Worm (Caenorhabditis elegans): ENCODE results near the gene F47B8.18.

The F47B8.18 gene

ce11 chrV:14331477-14331876 lies 6.2 kb upstream of the F47B8.18 start, which contains the start of gene F47B8.8 (continued):
- TF ChIP-seq ama-1 (optimal IDR thresholded peaks at IDR 0.05): no peak
- TF ChIP-seq aha-1 (tag; optimal IDR thresholded peaks at IDR 0.05): no peak
- no peak for TF ChIP-seq ceh-8 (GFP tag; optimal IDR thresholded peaks at IDR 0.05)
- no peak for TF ChIP-seq nhr-19 (GFP tag; conservative IDR thresholded peaks at IDR 0.05)
- peak; percentile 5 for TF ChIP-seq nhr-71 (tag; optimal IDR thresholded peaks at IDR 0.05)
- no peak for TF ChIP-seq jun-1 (tag; optimal IDR thresholded peaks at IDR 0.05)
- TF ChIP-seq ceh-63 (GFP tag; optimal IDR thresholded peaks at IDR 0.05): no peak
- no peak for TF ChIP-seq vab-15 (tag; optimal IDR thresholded peaks at IDR 0.05)
- TF ChIP-seq efl-3 (GFP tag; optimal IDR thresholded peaks at IDR 0.05): no peak
- no peak for TF ChIP-seq egl-13 (tag; optimal IDR thresholded peaks at IDR 0.05)
- TF ChIP-seq grh-1 (GFP tag; IDR thresholded peaks at IDR 0.05): peak; percentile 65
- peak in 1 of 6 experiments; percentile 58 for TF ChIP-seq elt-3 (tag; optimal IDR thresholded peaks at IDR 0.05)
- no peak for TF ChIP-seq zip-4 (GFP tag; optimal IDR thresholded peaks at IDR 0.05)
- peak in 1 of 2 experiments; percentile 20 for TF ChIP-seq mdl-1 (tag; optimal IDR thresholded peaks at IDR 0.05)
- no peak for TF ChIP-seq unc-98 (GFP tag; IDR thresholded peaks at IDR 0.05)
- TF ChIP-seq C34B4.2 (tag; optimal IDR thresholded peaks at IDR 0.05): no peak
- TF ChIP-seq lin-14 (GFP tag; optimal IDR thresholded peaks at IDR 0.05): peak; percentile 55
- TF ChIP-seq snu-23 (GFP tag; optimal IDR thresholded peaks at IDR 0.05): peak; percentile 36
- TF ChIP-seq ets-5 (GFP tag; IDR thresholded peaks at IDR 0.05): no peak
- no peak for TF ChIP-seq swsn-7 (tag; optimal IDR thresholded peaks at IDR 0.05)

ce11 chrV:14328806-14329205 lies 3.5 kb upstream of the F47B8.18 start, which contains the start of gene pepm-1:
Gene pepm-1, plus strand, starts transcription at chrV:14329106.
- peak; percentile 13 for TF ChIP-seq blmp-1 (tag; optimal IDR thresholded peaks at IDR 0.05)
- no peak for TF ChIP-seq fkh-10 (GFP tag; optimal IDR thresholded peaks at IDR 0.05)

- no peak for TF ChIP-seq blmp-1 (tag; optimal IDR thresholded peaks at IDR 0.05)
- TF ChIP-seq fos-1 (tag; optimal IDR thresholded peaks at IDR 0.05): no peak
- TF ChIP-seq ceh-63 (GFP tag; optimal IDR thresholded peaks at IDR 0.05): no peak
- TF ChIP-seq mab-9 (GFP tag; IDR thresholded peaks at IDR 0.05): no peak
- no peak for TF ChIP-seq pax-3 (tag; optimal IDR thresholded peaks at IDR 0.05)
- TF ChIP-seq fkh-8 (tag; optimal IDR thresholded peaks at IDR 0.05): no peak
- no peak for TF ChIP-seq nhr-76 (tag; optimal IDR thresholded peaks at IDR 0.05)
- no peak for TF ChIP-seq elt-3 (tag; optimal IDR thresholded peaks at IDR 0.05)
- no peak for TF ChIP-seq grh-1 (GFP tag; IDR thresholded peaks at IDR 0.05)
- TF ChIP-seq dpl-1 (GFP tag; optimal IDR thresholded peaks at IDR 0.05): no peak
- no peak for TF ChIP-seq irx-1 (tag; optimal IDR thresholded peaks at IDR 0.05)
- no peak for TF ChIP-seq nhr-85 (tag)
- no peak for TF ChIP-seq ama-1 (optimal IDR thresholded peaks at IDR 0.05)
- no peak for TF ChIP-seq ceh-82 (tag; optimal IDR thresholded peaks at IDR 0.05)
- no peak for TF ChIP-seq mep-1 (tag; optimal IDR thresholded peaks at IDR 0.05)
Measured at ce11 chrV:14327776-14328175, 2.5 kb upstream of the F47B8.18 start, which contains the start of gene F47B8.5. Gene F47B8.5, minus strand, starts transcription at chrV:14327876.

DNA sequence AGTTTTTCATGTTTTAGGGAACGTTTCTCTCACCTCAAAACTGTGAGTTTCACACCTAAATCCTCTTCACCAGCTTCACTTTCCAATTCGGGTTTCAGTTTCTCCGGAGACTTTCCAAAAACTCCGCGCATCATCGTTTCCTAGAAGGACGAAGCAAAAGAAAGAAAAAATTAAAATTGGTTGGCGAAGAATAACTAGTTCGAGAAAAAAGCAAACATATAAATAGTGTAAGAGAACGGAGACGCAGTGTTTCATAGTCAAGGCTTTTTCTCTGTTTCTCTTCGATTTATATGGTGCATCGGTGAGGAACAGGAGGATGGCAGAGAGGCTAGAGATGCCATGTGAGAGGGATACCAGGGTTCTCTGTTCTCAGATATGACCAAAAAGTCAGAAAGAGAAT lies 2.5 kb downstream of the F47B8.18 start, which contains the start of gene F47B8.3:
Gene F47B8.3, minus strand, starts transcription at position 261 of the 400 bp plus-strand sequence.
- TF ChIP-seq hlh-4 (tag; optimal IDR thresholded peaks at IDR 0.05): no peak
- no peak for TF ChIP-seq isw-1 (GFP tag; IDR thresholded peaks at IDR 0.05)
- no peak for TF ChIP-seq egl-13 (tag; optimal IDR thresholded peaks at IDR 0.05)
- no peak for TF ChIP-seq tlp-1 (tag; optimal IDR thresholded peaks at IDR 0.05)
- TF ChIP-seq efl-3 (GFP tag; optimal IDR thresholded peaks at IDR 0.05): no peak
- peak; percentile 92 for TF ChIP-seq lin-14 (GFP tag; optimal IDR thresholded peaks at IDR 0.05)
- no peak for TF ChIP-seq C16A3.4 (tag; optimal IDR thresholded peaks at IDR 0.05)
- TF ChIP-seq nhr-84 (tag; optimal IDR thresholded peaks at IDR 0.05): no peak
- TF ChIP-seq vab-15 (tag; optimal IDR thresholded peaks at IDR 0.05): no peak
- TF ChIP-seq F16B12.6 (tag; optimal IDR thresholded peaks at IDR 0.05): no peak
- peak; percentile 52 to 57 for TF ChIP-seq lin-35 (GFP tag; optimal IDR thresholded peaks at IDR 0.05)
- TF ChIP-seq nhr-11 (tag; optimal IDR thresholded peaks at IDR 0.05): no peak
- no peak for TF ChIP-seq ceh-88 (GFP tag; IDR thresholded peaks at IDR 0.05)
- peak; percentile 20; the same call in 1 of the 2 replicates for TF ChIP-seq nhr-19 (GFP tag; conservative IDR thresholded peaks at IDR 0.05)
- peak; percentile 1 for TF ChIP-seq nhr-90 (tag; optimal IDR thresholded peaks at IDR 0.05; ENCODE audit: poor library complexity)
- no peak for TF ChIP-seq Y116A8C.19 (tag; optimal IDR thresholded peaks at IDR 0.05; ENCODE audit: borderline replicate concordance)
- TF ChIP-seq nhr-237 (tag; optimal IDR thresholded peaks at IDR 0.05): no peak
- no peak for TF ChIP-seq aly-2 (tag; optimal IDR thresholded peaks at IDR 0.05)
- TF ChIP-seq lin-15B (tag; optimal IDR thresholded peaks at IDR 0.05): no peak
- TF ChIP-seq unc-86 (tag; optimal IDR thresholded peaks at IDR 0.05): no peak
- no peak for TF ChIP-seq hpl-2 (GFP tag; optimal IDR thresholded peaks at IDR 0.05)
- no peak for TF ChIP-seq nhr-12 (tag; optimal IDR thresholded peaks at IDR 0.05)
- peak; percentile 50 for TF ChIP-seq blmp-1 (tag; optimal IDR thresholded peaks at IDR 0.05)
